Worm (Caenorhabditis elegans): Measurements from ENCODE around the gene Y116A8C.465.
"Not testable (repeated sequence)": the region's sequence is repeated elsewhere in the genome, so short reads cannot be mapped to it uniquely, and the experiment has no call there.

Gene Y116A8C.465

ce11 chrIV:17064937-17065336, at the start of gene Y116A8C.465:
TSS of gene Y116A8C.465 (plus strand) at chrIV:17065237.
- not testable (repeated sequence) for TF ChIP-seq ztf-29, ztf-23, T22C8.4 (GFP tag; IDR thresholded peaks at IDR 0.05)

DNA sequence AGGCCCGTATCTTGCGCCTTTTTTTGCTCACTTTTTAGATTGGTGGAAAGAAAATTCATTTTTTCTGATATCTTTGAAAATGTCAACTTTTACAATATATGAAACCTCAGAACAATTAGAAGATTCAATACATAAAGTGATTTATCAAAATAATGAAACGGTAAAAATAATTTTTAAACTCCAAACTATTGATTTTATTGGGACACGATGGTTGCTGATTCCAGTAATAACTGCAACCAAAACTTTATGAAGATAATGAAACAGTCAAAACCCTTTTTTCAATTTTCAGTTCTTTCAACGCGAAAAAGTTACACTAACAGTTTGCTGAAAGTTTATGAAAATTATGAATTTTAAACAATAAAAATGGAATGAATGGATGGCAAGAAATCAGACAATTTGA, 44.0 kb upstream of the Y116A8C.465 start:
- no peak for TF ChIP-seq ztf-23 (GFP tag; IDR thresholded peaks at IDR 0.05)
- TF ChIP-seq ztf-29 (GFP tag; IDR thresholded peaks at IDR 0.05) = no peak
- TF ChIP-seq cog-1 (tag; optimal IDR thresholded peaks at IDR 0.05) = no peak
- no peak for TF ChIP-seq T22C8.4 (GFP tag; IDR thresholded peaks at IDR 0.05)
- TF ChIP-seq klf-2 (GFP tag; conservative IDR thresholded peaks at IDR 0.05) = no peak
- TF ChIP-seq flt-1 (GFP tag; IDR thresholded peaks at IDR 0.05) = no peak
- no peak for TF ChIP-seq ref-1 (GFP tag; conservative IDR thresholded peaks at IDR 0.05)
- no peak for TF ChIP-seq tab-1 (GFP tag; IDR thresholded peaks at IDR 0.05)
- no peak for TF ChIP-seq med-1 (GFP tag; optimal IDR thresholded peaks at IDR 0.05; ENCODE audit: insufficient read depth)

DNA sequence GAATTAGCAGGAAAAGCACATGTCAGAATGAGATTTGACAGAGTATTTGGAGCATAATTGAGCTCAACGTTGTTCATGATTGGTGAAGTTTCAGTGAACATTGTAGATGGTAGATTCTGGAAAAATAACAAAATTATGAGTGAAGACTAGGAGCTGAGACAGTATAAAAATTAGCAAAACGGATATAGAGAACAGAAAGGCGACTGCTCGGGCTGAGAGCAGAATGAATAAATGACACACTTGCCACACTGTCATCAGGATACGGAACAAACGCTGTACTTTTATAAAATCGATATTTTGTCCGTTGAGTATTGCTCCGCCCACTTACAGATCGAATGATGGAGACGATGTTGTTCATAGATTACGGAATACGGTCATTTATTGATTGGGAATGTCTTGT, 40.0 kb upstream of the Y116A8C.465 start, which contains the start of gene dct-13:
TSS of gene dct-13 (minus strand) at position 101 of the 400 bp plus-strand sequence.
- TF ChIP-seq ref-1 (GFP tag; conservative IDR thresholded peaks at IDR 0.05) = no peak
- no peak for TF ChIP-seq med-1 (GFP tag; optimal IDR thresholded peaks at IDR 0.05; ENCODE audit: insufficient read depth)
- no peak for TF ChIP-seq T22C8.4 (GFP tag; IDR thresholded peaks at IDR 0.05)
- TF ChIP-seq ztf-23 (GFP tag; IDR thresholded peaks at IDR 0.05) = no peak
- TF ChIP-seq klf-2 (GFP tag; conservative IDR thresholded peaks at IDR 0.05) = no peak
- TF ChIP-seq ztf-29 (GFP tag; IDR thresholded peaks at IDR 0.05) = no peak
- no peak for TF ChIP-seq flt-1 (GFP tag; IDR thresholded peaks at IDR 0.05)
- TF ChIP-seq tab-1 (GFP tag; IDR thresholded peaks at IDR 0.05) = no peak
- no peak for TF ChIP-seq cog-1 (tag; optimal IDR thresholded peaks at IDR 0.05)

- TF ChIP-seq tab-1 (GFP tag; IDR thresholded peaks at IDR 0.05) (no peak), ref-1 (GFP tag; conservative IDR thresholded peaks at IDR 0.05) (no peak), flt-1 (GFP tag; IDR thresholded peaks at IDR 0.05) (no peak), ztf-29 (GFP tag; IDR thresholded peaks at IDR 0.05) (no peak)
Measured at ce11 chrIV:17026568-17026967, 38.5 kb upstream of the Y116A8C.465 start.

- TF ChIP-seq klf-2 (GFP tag; conservative IDR thresholded peaks at IDR 0.05) (no peak), med-1 (GFP tag; optimal IDR thresholded peaks at IDR 0.05; ENCODE audit: insufficient read depth) (no peak), tab-1 (GFP tag; IDR thresholded peaks at IDR 0.05) (no peak), ztf-23 (GFP tag; IDR thresholded peaks at IDR 0.05) (no peak), T22C8.4 (GFP tag; IDR thresholded peaks at IDR 0.05) (no peak), ztf-29 (GFP tag; IDR thresholded peaks at IDR 0.05) (no peak), ref-1 (GFP tag; conservative IDR thresholded peaks at IDR 0.05) (no peak), cog-1 (tag; optimal IDR thresholded peaks at IDR 0.05) (no peak), flt-1 (GFP tag; IDR thresholded peaks at IDR 0.05) (no peak)
Measured at ce11 chrIV:17030494-17030893, 34.5 kb upstream of the Y116A8C.465 start, which contains the start of gene nhr-229. TSS of gene nhr-229 (minus strand) at chrIV:17030594.

DNA sequence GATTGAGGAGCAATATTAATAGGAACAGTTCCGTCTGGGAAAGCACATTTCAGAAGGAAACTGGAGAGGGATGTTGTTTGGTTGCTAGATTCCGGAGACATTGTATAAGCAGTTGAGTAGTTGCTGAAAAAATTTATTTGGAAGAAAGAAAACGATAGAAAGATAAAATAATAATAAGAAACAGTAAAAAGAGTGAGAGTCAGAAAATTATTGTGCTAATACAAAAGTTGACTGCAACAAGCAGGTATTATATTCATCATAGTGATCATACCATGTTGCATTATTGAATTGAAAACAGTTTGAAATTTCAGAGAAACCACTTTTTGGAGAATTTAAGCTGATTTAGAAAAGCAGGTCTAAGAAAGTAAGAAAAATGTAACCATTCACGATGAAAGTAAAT, 25.5 kb upstream of the Y116A8C.465 start, which contains the start of gene Y116A8C.19:
TSS of gene Y116A8C.19 (minus strand) at position 101 of the 400 bp plus-strand sequence.
- TF ChIP-seq cog-1 (tag; optimal IDR thresholded peaks at IDR 0.05) (no peak), tab-1 (GFP tag; IDR thresholded peaks at IDR 0.05) (no peak), klf-2 (GFP tag; conservative IDR thresholded peaks at IDR 0.05) (no peak), T22C8.4 (GFP tag; IDR thresholded peaks at IDR 0.05) (no peak), flt-1 (GFP tag; IDR thresholded peaks at IDR 0.05) (no peak), ref-1 (GFP tag; conservative IDR thresholded peaks at IDR 0.05) (no peak), ztf-23 (GFP tag; IDR thresholded peaks at IDR 0.05) (no peak)

DNA sequence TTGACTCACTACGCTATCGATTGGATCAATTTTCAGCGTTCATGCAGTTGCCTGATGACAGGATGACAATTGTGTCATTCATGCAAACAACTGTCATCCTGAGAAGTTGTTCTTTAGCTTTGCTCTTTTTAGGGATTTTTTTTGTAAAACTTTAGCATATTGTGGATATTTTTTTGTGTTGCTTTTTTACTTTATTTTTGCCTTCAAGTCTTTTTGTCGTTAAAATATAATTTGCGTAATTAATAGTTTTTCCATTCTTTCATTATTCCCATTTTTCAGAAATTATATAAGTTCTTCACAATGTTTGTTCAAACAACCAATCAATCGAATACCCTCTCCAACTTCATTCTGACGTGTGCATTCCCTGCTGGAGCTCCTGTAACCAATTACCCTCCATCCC, 24.4 kb upstream of the Y116A8C.465 start, which contains the start of gene Y116A8C.20:
TSS of gene Y116A8C.20 (plus strand) at position 301 of the 400 bp plus-strand sequence.
- no peak for TF ChIP-seq klf-2 (GFP tag; conservative IDR thresholded peaks at IDR 0.05)
- no peak for TF ChIP-seq flt-1 (GFP tag; IDR thresholded peaks at IDR 0.05)
- TF ChIP-seq ztf-29 (GFP tag; IDR thresholded peaks at IDR 0.05) = no peak
- TF ChIP-seq ref-1 (GFP tag; conservative IDR thresholded peaks at IDR 0.05) = no peak
- TF ChIP-seq ztf-23 (GFP tag; IDR thresholded peaks at IDR 0.05) = no peak
- no peak for TF ChIP-seq med-1 (GFP tag; optimal IDR thresholded peaks at IDR 0.05; ENCODE audit: insufficient read depth)
- TF ChIP-seq cog-1 (tag; optimal IDR thresholded peaks at IDR 0.05) = no peak
- no peak for TF ChIP-seq tab-1 (GFP tag; IDR thresholded peaks at IDR 0.05)
- TF ChIP-seq T22C8.4 (GFP tag; IDR thresholded peaks at IDR 0.05) = no peak

DNA sequence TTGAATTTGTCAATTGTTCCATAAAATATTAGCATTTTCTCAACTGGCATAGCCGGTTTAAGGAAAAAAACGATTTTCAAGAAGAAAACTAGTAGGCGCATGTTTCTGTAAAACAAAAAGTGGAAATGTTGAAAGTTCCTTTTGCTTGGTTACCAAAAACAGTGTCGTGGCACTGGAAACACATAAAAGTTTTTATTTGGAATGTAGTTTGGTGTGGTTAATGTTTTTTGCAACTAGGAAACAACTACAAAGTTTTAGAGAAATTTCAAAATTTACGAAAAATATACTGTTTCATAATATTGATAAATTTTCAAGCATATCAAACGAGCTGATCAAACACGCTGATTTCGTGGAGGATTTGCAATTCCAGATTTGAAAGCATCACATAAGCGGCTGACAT, 19.3 kb upstream of the Y116A8C.465 start, which contains the start of gene clec-195:
TSS of gene clec-195 (minus strand) at position 101 of the 400 bp plus-strand sequence.
- TF ChIP-seq T22C8.4 (GFP tag; IDR thresholded peaks at IDR 0.05) = no peak
- TF ChIP-seq flt-1 (GFP tag; IDR thresholded peaks at IDR 0.05) = no peak
- no peak for TF ChIP-seq cog-1 (tag; optimal IDR thresholded peaks at IDR 0.05)
- no peak for TF ChIP-seq tab-1 (GFP tag; IDR thresholded peaks at IDR 0.05)
- TF ChIP-seq ztf-29 (GFP tag; IDR thresholded peaks at IDR 0.05) = no peak
- TF ChIP-seq med-1 (GFP tag; optimal IDR thresholded peaks at IDR 0.05; ENCODE audit: insufficient read depth) = no peak
- no peak for TF ChIP-seq klf-2 (GFP tag; conservative IDR thresholded peaks at IDR 0.05)
- TF ChIP-seq ref-1 (GFP tag; conservative IDR thresholded peaks at IDR 0.05) = no peak
- no peak for TF ChIP-seq ztf-23 (GFP tag; IDR thresholded peaks at IDR 0.05)

DNA sequence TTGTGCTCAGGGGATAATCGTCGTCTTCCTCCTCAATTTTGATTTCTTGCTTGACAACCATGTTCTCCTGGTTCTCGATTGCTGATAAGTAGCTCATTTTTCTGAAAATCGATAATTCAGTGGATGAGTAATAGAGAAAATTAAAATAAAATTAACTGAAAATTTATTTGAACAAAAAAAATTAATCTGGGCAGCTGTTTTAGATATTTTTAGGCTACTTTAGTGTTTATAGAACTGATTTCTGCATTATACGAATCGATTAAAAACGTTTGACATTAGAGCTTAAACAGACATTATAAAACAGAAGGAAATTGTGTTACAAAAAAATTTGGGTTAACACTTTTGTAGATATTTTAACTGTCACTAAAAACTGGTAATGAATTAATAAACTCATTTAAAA, 16.8 kb upstream of the Y116A8C.465 start, which contains the start of gene athp-3:
TSS of gene athp-3 (minus strand) at position 101 of the 400 bp plus-strand sequence.
- TF ChIP-seq klf-2 (GFP tag; conservative IDR thresholded peaks at IDR 0.05) (no peak), ref-1 (GFP tag; conservative IDR thresholded peaks at IDR 0.05) (no peak), tab-1 (GFP tag; IDR thresholded peaks at IDR 0.05) (no peak), ztf-29 (GFP tag; IDR thresholded peaks at IDR 0.05) (no peak), med-1 (GFP tag; optimal IDR thresholded peaks at IDR 0.05; ENCODE audit: insufficient read depth) (no peak), flt-1 (GFP tag; IDR thresholded peaks at IDR 0.05) (no peak), T22C8.4 (GFP tag; IDR thresholded peaks at IDR 0.05) (no peak), cog-1 (tag; optimal IDR thresholded peaks at IDR 0.05) (no peak)

DNA sequence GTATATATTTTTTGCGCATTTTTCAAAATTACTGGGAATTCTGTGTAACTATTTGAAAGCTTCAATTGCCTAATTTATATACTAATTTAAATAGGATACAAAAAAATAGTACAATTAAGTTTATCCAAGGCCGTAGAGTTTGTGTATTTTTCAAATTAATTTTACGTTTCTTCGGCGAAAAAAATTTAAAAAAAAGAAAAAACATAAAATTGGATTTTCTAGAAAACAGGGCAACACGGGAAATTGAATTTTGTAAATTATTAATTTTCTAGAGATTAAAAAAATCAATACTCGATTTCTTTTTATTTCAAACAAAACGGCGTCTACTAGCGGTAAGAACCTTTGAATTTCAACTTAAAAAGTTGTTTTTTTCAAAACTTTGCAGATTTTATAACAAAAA, 11.8 kb upstream of the Y116A8C.465 start, which contains the start of gene Y116A8C.23:
TSS of gene Y116A8C.23 (plus strand) at position 301 of the 400 bp plus-strand sequence.
- TF ChIP-seq flt-1 (GFP tag; IDR thresholded peaks at IDR 0.05) = no peak
- TF ChIP-seq tab-1 (GFP tag; IDR thresholded peaks at IDR 0.05) = no peak
- TF ChIP-seq ztf-23 (GFP tag; IDR thresholded peaks at IDR 0.05) = no peak
- TF ChIP-seq ztf-29 (GFP tag; IDR thresholded peaks at IDR 0.05) = no peak
